Fruit fly (Drosophila melanogaster) whole organism, embryonic: ENCODE data around the gene CG7914.
A peak's percentile ranks its signal among the peaks of the same experiment; 100 is the strongest.

ENCODE experiments used
- Adf1 ChIP-seq: fragments of 200-800 bp; sonication (Bioruptor generic); IDR thresholded peaks from 2 replicates; pipeline ENCODE4 v1.3.6; 2022; ENCODE audit warnings: missing biosample characterization, missing genetic modification characterization
- Bteb2 ChIP-seq: fragments of 200-800 bp; sonication (Bioruptor generic); optimal IDR thresholded peaks from 2 replicates; lab custom pipeline; 2016; ENCODE audit warnings: missing biosample characterization, missing genetic modification characterization
- CG10267 ChIP-seq: fragments of 200-800 bp; sonication (Bioruptor generic); optimal IDR thresholded peaks from 2 replicates; lab custom pipeline; 2018; ENCODE audit warnings: missing biosample characterization, mild to moderate bottlenecking, missing genetic modification characterization, moderate library complexity
- CG10274 ChIP-seq: fragments of 200-800 bp; sonication (Bioruptor generic); optimal IDR thresholded peaks from 3 replicates; lab custom pipeline; 2017; ENCODE audit warnings: missing biosample characterization, mild to moderate bottlenecking, missing genetic modification characterization
- CG10321 ChIP-seq: fragments of 200-800 bp; sonication (Bioruptor generic); IDR thresholded peaks from 2 replicates; pipeline ENCODE4 v1.3.6; 2022; ENCODE audit warnings: missing biosample characterization, missing genetic modification characterization
- CG10959 ChIP-seq: fragments of 200-800 bp; sonication (Bioruptor generic); IDR thresholded peaks from 2 replicates; pipeline ENCODE4 v1.3.6; 2022; ENCODE audit warnings: missing biosample characterization, missing genetic modification characterization
- CG10979 ChIP-seq: fragments of 200-800 bp; sonication (Bioruptor generic); optimal IDR thresholded peaks from 2 replicates; lab custom pipeline; 2018; ENCODE audit warnings: missing biosample characterization, mild to moderate bottlenecking, missing genetic modification characterization, moderate library complexity
- CG1233 ChIP-seq: fragments of 200-800 bp; sonication (Bioruptor generic); optimal IDR thresholded peaks from 4 replicates; lab custom pipeline; 2018; ENCODE audit warnings: missing biosample characterization, mild to moderate bottlenecking, missing genetic modification characterization
- CG12659 ChIP-seq: fragments of 200-800 bp; sonication (Bioruptor generic); optimal IDR thresholded peaks from 3 replicates; lab custom pipeline; 2017; ENCODE audit warnings: mild to moderate bottlenecking, missing biosample characterization, missing genetic modification reagents, missing genetic modification characterization
- CG13287 ChIP-seq: fragments of 200-800 bp; sonication (Bioruptor generic); IDR thresholded peaks from 2 replicates; pipeline ENCODE4 v1.3.6; 2022; ENCODE audit warnings: missing biosample characterization, missing genetic modification characterization; ENCODE audit not compliant: partially characterized antibody
- CG13775 ChIP-seq: fragments of 200-800 bp; sonication (Bioruptor generic); optimal IDR thresholded peaks from 3 replicates; lab custom pipeline; 2017; ENCODE audit warnings: missing biosample characterization, mild to moderate bottlenecking, missing genetic modification characterization
- CG14014 ChIP-seq: fragments of 200-800 bp; sonication (Bioruptor generic); IDR thresholded peaks from 2 replicates; pipeline ENCODE4 v1.3.6; 2022; ENCODE audit warnings: missing biosample characterization, missing genetic modification characterization
- CG14710 ChIP-seq: fragments of 200-800 bp; sonication (Bioruptor generic); optimal IDR thresholded peaks from 3 replicates; lab custom pipeline; 2019; ENCODE audit warnings: missing biosample characterization, mild to moderate bottlenecking, missing genetic modification characterization, moderate library complexity
- CG17802 ChIP-seq: fragments of 200-800 bp; sonication (Bioruptor generic); optimal IDR thresholded peaks from 2 replicates; lab custom pipeline; 2018; ENCODE audit warnings: missing biosample characterization, mild to moderate bottlenecking, missing genetic modification characterization, moderate library complexity
- CG2116 ChIP-seq: fragments of 200-800 bp; sonication (Bioruptor generic); optimal IDR thresholded peaks from 3 replicates; lab custom pipeline; 2018; ENCODE audit warnings: missing biosample characterization, mild to moderate bottlenecking, missing genetic modification characterization
- CG2199 ChIP-seq: fragments of 200-800 bp; sonication (Bioruptor generic); IDR thresholded peaks from 3 replicates; pipeline ENCODE4 v1.3.6; 2022; ENCODE audit warnings: missing biosample characterization, missing genetic modification characterization
- CG43689 ChIP-seq: fragments of 200-800 bp; sonication (Bioruptor generic); IDR thresholded peaks from 2 replicates; pipeline ENCODE4 v1.3.6; 2022; ENCODE audit warnings: missing biosample characterization, missing genetic modification characterization
- CG7372 ChIP-seq: fragments of 200-800 bp; sonication (Bioruptor generic); IDR thresholded peaks from 2 replicates; pipeline ENCODE4 v1.3.6; 2022; ENCODE audit warnings: missing biosample characterization, missing genetic modification characterization
- CG8089 ChIP-seq: fragments of 200-800 bp; sonication (Bioruptor generic); optimal IDR thresholded peaks from 3 replicates; lab custom pipeline; 2016; ENCODE audit warnings: missing biosample characterization, missing genetic modification characterization
- CG9797 ChIP-seq: fragments of 200-800 bp; sonication (Bioruptor generic); optimal IDR thresholded peaks from 3 replicates; lab custom pipeline; 2018; ENCODE audit warnings: missing biosample characterization, mild to moderate bottlenecking, missing genetic modification characterization
- Hmr ChIP-seq: fragments of 200-800 bp; sonication (Bioruptor generic); optimal IDR thresholded peaks from 3 replicates; lab custom pipeline; 2017; ENCODE audit warnings: mild to moderate bottlenecking, missing biosample characterization, missing genetic modification reagents, missing genetic modification characterization
- Med ChIP-seq: fragments of 200-800 bp; sonication (Bioruptor generic); peaks from one replicate; lab custom pipeline; 2016; ENCODE audit warnings: missing biosample characterization, missing genetic modification characterization, mild to moderate bottlenecking, inconsistent platforms, moderate library complexity
- NC2β ChIP-seq: fragments of 200-800 bp; sonication (Bioruptor generic); optimal IDR thresholded peaks from 2 replicates; lab custom pipeline; 2016; ENCODE audit warnings: missing biosample characterization, missing genetic modification characterization
- Ptx1 ChIP-seq: fragments of 200-800 bp; sonication (Bioruptor generic); IDR thresholded peaks from 2 replicates; pipeline ENCODE4 v1.3.6; 2022; ENCODE audit warnings: missing biosample characterization, missing genetic modification characterization
- Sin3A ChIP-seq: fragments of >200 bp; optimal IDR thresholded peaks from 2 replicates; lab custom pipeline; 2018
- Sox102F ChIP-seq: fragments of 200-800 bp; sonication (Bioruptor generic); optimal IDR thresholded peaks from 2 replicates; lab custom pipeline; 2018; ENCODE audit warnings: missing biosample characterization, mild to moderate bottlenecking, missing genetic modification characterization, moderate library complexity
- TFAM ChIP-seq: fragments of 200-800 bp; sonication (Bioruptor generic); optimal IDR thresholded peaks from 2 replicates; lab custom pipeline; 2017; ENCODE audit warnings: missing biosample characterization, missing genetic modification characterization, inconsistent platforms
- Trl ChIP-seq, 3 experiments: fragments of >200 bp in 2 of 3; fragments of 200-800 bp in 1 of 3; sonication (Bioruptor generic) in 1 of 3; optimal IDR thresholded peaks; 2 replicates in 1 of 3; 3 replicates in 2 of 3; lab custom pipeline; 2016 to 2017; ENCODE audit warnings: missing biosample characterization in 1 of 3, missing genetic modification characterization in 1 of 3
- Usf ChIP-seq: fragments of 200-800 bp; sonication (Bioruptor generic); optimal IDR thresholded peaks from 2 replicates; lab custom pipeline; 2017; ENCODE audit warnings: missing genotype, missing biosample characterization, missing genetic modification characterization
- ab ChIP-seq: fragments of 200-800 bp; sonication (Bioruptor generic); optimal IDR thresholded peaks from 2 replicates; lab custom pipeline; 2016; ENCODE audit warnings: missing biosample characterization, missing genetic modification characterization
- bowl ChIP-seq: fragments of 200-800 bp; sonication (Bioruptor generic); IDR thresholded peaks from 2 replicates; pipeline ENCODE4 v1.3.6; 2022; ENCODE audit warnings: missing biosample characterization, missing genetic modification characterization
- cad ChIP-seq: fragments of >200 bp; optimal IDR thresholded peaks from 2 replicates; lab custom pipeline; 2017; ENCODE audit warnings: missing biosample characterization, missing genetic modification characterization
- chinmo ChIP-seq: fragments of 200-800 bp; sonication (Bioruptor generic); IDR thresholded peaks from 4 replicates; pipeline ENCODE4 v1.3.6; 2022; ENCODE audit warnings: missing biosample characterization, missing genetic modification characterization; ENCODE audit not compliant: partially characterized antibody
- chm ChIP-seq: fragments of 200-800 bp; sonication (Bioruptor generic); IDR thresholded peaks from 2 replicates; pipeline ENCODE4 v1.3.6; 2022; ENCODE audit warnings: missing biosample characterization, missing genetic modification characterization
- dm ChIP-seq: fragments of 200-800 bp; sonication (Bioruptor generic); optimal IDR thresholded peaks from 3 replicates; lab custom pipeline; 2016; ENCODE audit warnings: missing biosample characterization, missing genetic modification characterization
- exex ChIP-seq: fragments of 200-800 bp; sonication (Bioruptor generic); optimal IDR thresholded peaks from 4 replicates; lab custom pipeline; 2018; ENCODE audit warnings: missing biosample characterization, mild to moderate bottlenecking, missing genetic modification characterization, moderate library complexity
- fru ChIP-seq: fragments of >200 bp; optimal IDR thresholded peaks from 2 replicates; lab custom pipeline; 2017
- gce ChIP-seq: fragments of 200-800 bp; sonication (Bioruptor generic); IDR thresholded peaks from 3 replicates; pipeline ENCODE4 v1.3.6; 2022; ENCODE audit warnings: missing biosample characterization, missing genetic modification characterization
- gsb-n ChIP-seq: fragments of 200-800 bp; sonication (Bioruptor generic); optimal IDR thresholded peaks from 3 replicates; lab custom pipeline; 2018; ENCODE audit warnings: missing biosample characterization, mild to moderate bottlenecking, missing genetic modification characterization
- ham ChIP-seq: fragments of 200-800 bp; sonication (Bioruptor generic); IDR thresholded peaks from 2 replicates; pipeline ENCODE4 v1.3.6; 2022; ENCODE audit warnings: missing biosample characterization, missing genetic modification characterization
- ken ChIP-seq: fragments of 200-800 bp; sonication (Bioruptor generic); IDR thresholded peaks from 3 replicates; pipeline ENCODE4 v1.3.6; 2022; ENCODE audit warnings: missing biosample characterization, missing genetic modification characterization
- lola ChIP-seq, 3 experiments: fragments of >200 bp in 2 of 3; fragments of 200-800 bp in 1 of 3; sonication (Bioruptor generic) in 1 of 3; optimal IDR thresholded peaks; 2 replicates each; lab custom pipeline; 2017 to 2019; ENCODE audit warnings: missing biosample characterization in 3 of 3, missing genetic modification characterization in 3 of 3, mild to moderate bottlenecking in 1 of 3, moderate library complexity in 1 of 3
- pfk ChIP-seq: fragments of 200-800 bp; sonication (Bioruptor generic); optimal IDR thresholded peaks from 2 replicates; lab custom pipeline; 2018; ENCODE audit warnings: missing biosample characterization, mild to moderate bottlenecking, missing genetic modification characterization, moderate library complexity
- run ChIP-seq: fragments of 200-800 bp; sonication (Bioruptor generic); optimal IDR thresholded peaks from 3 replicates; lab custom pipeline; 2018; ENCODE audit warnings: missing biosample characterization, mild to moderate bottlenecking, missing genetic modification characterization
- salm ChIP-seq: fragments of 200-800 bp; sonication (Bioruptor generic); optimal IDR thresholded peaks from 2 replicates; lab custom pipeline; 2018; ENCODE audit warnings: missing biosample characterization, mild to moderate bottlenecking, missing genetic modification characterization
- schlank ChIP-seq: fragments of 200-800 bp; sonication (Bioruptor generic); optimal IDR thresholded peaks from 2 replicates; lab custom pipeline; 2018; ENCODE audit warnings: missing biosample characterization, mild to moderate bottlenecking, missing genetic modification characterization
- sens ChIP-seq: fragments of 200-800 bp; sonication (Bioruptor generic); peaks from one replicate; lab custom pipeline; 2016; ENCODE audit warnings: missing biosample characterization, missing genetic modification characterization
- slbo ChIP-seq: fragments of 200-800 bp; sonication (Bioruptor generic); IDR thresholded peaks from 2 replicates; pipeline ENCODE4 v1.3.6; 2022; ENCODE audit warnings: missing biosample characterization, missing genetic modification characterization
- sug ChIP-seq: fragments of 200-800 bp; optimal IDR thresholded peaks from 2 replicates; lab custom pipeline; 2019; ENCODE audit warnings: missing biosample characterization, mild to moderate bottlenecking, missing genetic modification characterization, moderate library complexity
- ttk ChIP-seq: fragments of 200-800 bp; sonication (Bioruptor generic); IDR thresholded peaks from 2 replicates; pipeline ENCODE4 v2.1.2; 2022; ENCODE audit warnings: missing biosample characterization, missing genetic modification characterization
- tx ChIP-seq: fragments of 200-800 bp; sonication (Bioruptor generic); optimal IDR thresholded peaks from 2 replicates; lab custom pipeline; 2016; ENCODE audit warnings: missing biosample characterization, missing genetic modification characterization
- unc-4 ChIP-seq: fragments of 200-800 bp; sonication (Bioruptor generic); IDR thresholded peaks from 2 replicates; pipeline ENCODE4 v1.3.6; 2022; ENCODE audit warnings: missing biosample characterization, missing genetic modification characterization; ENCODE audit not compliant: partially characterized antibody
- vfl ChIP-seq: fragments of 200-800 bp; sonication (Bioruptor generic); optimal IDR thresholded peaks from 2 replicates; lab custom pipeline; 2016; ENCODE audit warnings: missing biosample characterization, missing genetic modification characterization

CG7914 gene

dm6 chrX:19193336-19193735, at the start of gene CG7914, which contains the start of gene CG14194 (continued):
- TF ChIP-seq CG14014 (GFP tag; lab: Robert Waterston, UW) (no peak), chinmo (GFP tag; lab: Robert Waterston, UW) (peak; percentile 76; the same call in 2 of the 4 replicates), CG9797 (peak; percentile 15), gce (GFP tag; lab: Robert Waterston, UW) (no peak), CG10979 (tag; lab: Kevin White, UChicago) (no peak), Bteb2 (no peak), exex (tag; lab: Kevin White, UChicago) (no peak), tx (GFP tag; lab: Kevin White, UChicago) (no peak), ken (GFP tag; lab: Robert Waterston, UW) (no peak), chm (GFP tag; lab: Robert Waterston, UW) (no peak), NC2β (GFP tag; lab: Kevin White, UChicago) (no peak), Sin3A (lab: Kevin White, UChicago) (peak; percentile 1), CG13775 (GFP tag; lab: Kevin White, UChicago) (no peak), CG10959 (no peak), run (tag; lab: Kevin White, UChicago) (no peak), Adf1 (GFP tag; lab: Robert Waterston, UW) (no peak), CG14710 (peak; percentile 28), CG2116 (GFP tag; lab: Kevin White, UChicago) (peak; percentile 67), dm (no peak), Usf (no peak), ab (GFP tag; lab: Kevin White, UChicago) (no peak), Med (GFP tag; lab: Kevin White, UChicago) (peak; percentile 50), unc-4 (GFP tag; lab: Robert Waterston, UW) (peak; percentile 70), CG43689 (GFP tag; lab: Robert Waterston, UW) (no peak), CG10274 (no peak), sug (peak; percentile 7), TFAM (GFP tag; lab: Kevin White, UChicago) (no peak), CG1233 (GFP tag; lab: Kevin White, UChicago) (no peak), CG13287 (peak; percentile 81), schlank (tag; lab: Kevin White, UChicago) (no peak), Trl (optimal IDR thresholded peaks at IDR 0.05; lab: Kevin White, UChicago) (no peak), Trl (GFP tag; optimal IDR thresholded peaks at IDR 0.05; lab: Kevin White, UChicago) (no peak), sens (GFP tag; lab: Kevin White, UChicago) (peak; percentile 54), ttk (GFP tag; lab: Robert Waterston, UW) (no peak), CG10267 (tag; lab: Kevin White, UChicago) (peak; percentile 3), slbo (GFP tag; lab: Robert Waterston, UW) (no peak), Hmr (GFP tag; lab: Kevin White, UChicago) (no peak), gsb-n (no peak), Ptx1 (GFP tag; lab: Robert Waterston, UW) (no peak), lola (GFP tag; optimal IDR thresholded peaks at IDR 0.05; lab: Kevin White, UChicago) (no peak), fru (lab: Kevin White, UChicago) (no peak), pfk (no peak), vfl (GFP tag; lab: Kevin White, UChicago) (no peak), CG7372 (GFP tag; lab: Robert Waterston, UW) (no peak), CG17802 (peak; percentile 10), salm (tag; lab: Kevin White, UChicago) (no peak), Sox102F (GFP tag; lab: Kevin White, UChicago) (no peak), CG8089 (no peak), bowl (GFP tag; lab: Robert Waterston, UW) (no peak), CG12659 (peak; percentile 4), ham (GFP tag; lab: Robert Waterston, UW) (no peak), CG2199 (GFP tag; lab: Robert Waterston, UW) (no peak), CG10321 (no peak), cad (GFP tag; lab: Kevin White, UChicago) (no peak)
